Fruit fly (Drosophila melanogaster) whole organism, pupa: Measurements from ENCODE around the gene dia.

Source experiments
- CG10348 ChIP-seq: fragments of 200-800 bp; sonication (Bioruptor generic); IDR thresholded peaks from 2 replicates; pipeline ENCODE4 v1.3.6; 2022; ENCODE audit warnings: missing biosample characterization, missing genetic modification characterization
- CG12605 ChIP-seq: fragments of 200-800 bp; sonication (Bioruptor generic); IDR thresholded peaks from 2 replicates; pipeline ENCODE4 v1.3.6; 2022; ENCODE audit warnings: missing biosample characterization, missing genetic modification characterization
- CG17806 ChIP-seq: fragments of 200-800 bp; sonication (Bioruptor generic); optimal IDR thresholded peaks from 2 replicates; lab custom pipeline; 2018; ENCODE audit warnings: missing biosample characterization, mild to moderate bottlenecking, missing genetic modification characterization, moderate library complexity
- CG32121 ChIP-seq: fragments of 200-800 bp; sonication (Bioruptor generic); IDR thresholded peaks from 2 replicates; pipeline ENCODE4 v1.3.6; 2022; ENCODE audit warnings: missing biosample characterization, missing genetic modification characterization
- CG34367 ChIP-seq: fragments of 200-800 bp; sonication (Bioruptor generic); optimal IDR thresholded peaks from 2 replicates; lab custom pipeline; 2018; ENCODE audit warnings: missing biosample characterization, mild to moderate bottlenecking, missing genetic modification characterization
- CG9948 ChIP-seq: fragments of 200-800 bp; sonication (Bioruptor generic); optimal IDR thresholded peaks from 2 replicates; lab custom pipeline; 2018; ENCODE audit warnings: missing biosample characterization, mild to moderate bottlenecking, missing genetic modification characterization, moderate library complexity
- EcR ChIP-seq: fragments of 200-800 bp; sonication (Bioruptor generic); optimal IDR thresholded peaks from 3 replicates; lab custom pipeline; 2019; ENCODE audit warnings: missing biosample characterization, missing genetic modification characterization, mild to moderate bottlenecking, moderate library complexity, missing genetic modification reagents
- Ets98B ChIP-seq: fragments of 200-800 bp; sonication (Bioruptor generic); IDR thresholded peaks from 2 replicates; pipeline ENCODE4 v1.3.6; 2022; ENCODE audit warnings: missing biosample characterization, missing genetic modification characterization
- Pif1B ChIP-seq: fragments of 200-800 bp; sonication (Bioruptor generic); optimal IDR thresholded peaks from 3 replicates; lab custom pipeline; 2016; ENCODE audit warnings: missing biosample characterization, missing genetic modification characterization
- fd96Ca ChIP-seq: fragments of 200-800 bp; sonication (Bioruptor generic); IDR thresholded peaks from 3 replicates; pipeline ENCODE4 v1.3.6; 2022; ENCODE audit warnings: missing biosample characterization, missing genetic modification characterization
- gl ChIP-seq: fragments of 200-800 bp; sonication (Bioruptor generic); optimal IDR thresholded peaks from 2 replicates; lab custom pipeline; 2018; ENCODE audit warnings: missing biosample characterization, mild to moderate bottlenecking, missing genetic modification characterization
- rn ChIP-seq: fragments of 200-800 bp; sonication (Bioruptor generic); IDR thresholded peaks from 2 replicates; pipeline ENCODE4 v1.3.6; 2022; ENCODE audit warnings: missing biosample characterization, missing genetic modification characterization

DNA sequence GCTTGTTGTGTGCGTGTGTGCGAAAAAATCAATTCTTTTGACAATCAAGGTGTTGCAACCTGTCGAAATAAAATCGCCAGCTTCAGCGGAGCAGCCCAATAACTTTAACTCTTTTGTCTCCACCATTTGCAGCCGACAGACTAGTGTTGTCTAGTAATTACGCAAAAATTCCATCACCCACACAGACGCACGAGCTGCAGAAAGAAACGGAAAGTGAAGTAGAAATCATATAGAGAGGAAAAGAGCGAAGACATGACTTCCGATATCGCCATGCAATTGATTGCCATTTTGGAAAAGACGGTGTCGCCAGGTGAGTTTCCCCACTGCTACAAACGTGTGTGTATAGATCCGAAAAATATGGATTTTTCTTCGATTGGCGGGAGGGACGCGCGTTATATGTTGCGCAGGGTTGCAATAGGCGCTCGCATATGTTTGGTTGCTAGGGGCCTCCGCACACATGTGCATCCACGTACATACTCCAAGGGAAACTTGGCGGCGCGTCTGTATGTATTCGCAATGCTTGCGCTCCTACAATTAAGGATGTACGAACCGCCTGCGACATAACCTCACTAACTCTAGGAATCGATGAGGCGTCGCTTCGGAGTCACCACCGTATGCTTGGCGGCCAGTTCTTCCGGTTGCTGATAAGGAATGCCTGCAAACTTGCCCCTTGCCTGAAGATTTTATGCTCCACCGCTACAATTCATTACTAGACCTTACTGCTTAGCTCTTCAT is 22.7 kb upstream of the dia start:
- TF ChIP-seq Pif1B (GFP tag; lab: Kevin White, UChicago) (no peak), CG12605 (0 out of 2 replicates have a peak, but pooled peaks have one; percentile 16), Ets98B (GFP tag; lab: Robert Waterston, UW) (0 out of 2 replicates have a peak, but pooled peaks have one; percentile 17), fd96Ca (no peak), EcR (GFP tag; lab: Kevin White, UChicago) (no peak), CG32121 (no peak), gl (tag; lab: Kevin White, UChicago) (no peak), rn (no peak), CG17806 (tag; lab: Kevin White, UChicago) (no peak), CG10348 (GFP tag; lab: Robert Waterston, UW) (no peak), CG9948 (tag; lab: Kevin White, UChicago) (no peak), CG34367 (tag; lab: Kevin White, UChicago) (no peak)
